Fruit fly (Drosophila melanogaster) whole organism, wandering third instar larva: ENCODE measurements around the gene CG1354.

Experiments
- CG32264 ChIP-seq: fragments of 200-800 bp; sonication (Bioruptor generic); optimal IDR thresholded peaks from 2 replicates; lab custom pipeline; 2016; ENCODE audit warnings: missing biosample characterization, missing genetic modification characterization
- CrebA ChIP-seq: fragments of 200-800 bp; sonication (Bioruptor generic); optimal IDR thresholded peaks from 2 replicates; lab custom pipeline; 2016; ENCODE audit warnings: missing biosample characterization, mild to moderate bottlenecking, missing genetic modification characterization, borderline replicate concordance
- Dfd ChIP-seq: fragments of >200 bp; optimal IDR thresholded peaks from 2 replicates; lab custom pipeline; 2017; ENCODE audit warnings: missing biosample characterization, missing genetic modification characterization
- Dif ChIP-seq: fragments of 200-275, 200-300 bp; sonication (Bioruptor generic); optimal IDR thresholded peaks from 2 replicates; lab custom pipeline; 2018; ENCODE audit warnings: missing biosample characterization, missing genetic modification characterization; ENCODE audit not compliant: partially characterized antibody
- HLH106 ChIP-seq: fragments of 200-800 bp; optimal IDR thresholded peaks from 3 replicates; lab custom pipeline; 2019; ENCODE audit warnings: missing biosample characterization, mild to moderate bottlenecking, missing genetic modification characterization, moderate library complexity
- Hnf4 ChIP-seq: fragments of 200-800 bp; sonication (Bioruptor generic); optimal IDR thresholded peaks from 2 replicates; lab custom pipeline; 2016; ENCODE audit warnings: missing biosample characterization, mild to moderate bottlenecking, missing genetic modification characterization
- Hr83 ChIP-seq: fragments of 200-300 bp; sonication (Bioruptor generic); optimal IDR thresholded peaks from 2 replicates; lab custom pipeline; 2016; ENCODE audit warnings: missing biosample characterization, mild to moderate bottlenecking, missing genetic modification characterization, moderate library complexity; ENCODE audit not compliant: poor library complexity, severe bottlenecking
- Jra ChIP-seq: sonication (Bioruptor generic); optimal IDR thresholded peaks from 2 replicates; lab custom pipeline; 2016; ENCODE audit warnings: missing biosample characterization, missing genetic modification characterization
- Mio ChIP-seq: sonication (Bioruptor generic); optimal IDR thresholded peaks from 2 replicates; lab custom pipeline; 2016; ENCODE audit warnings: missing biosample characterization, missing genetic modification characterization
- Myc ChIP-seq: fragments of >200 bp; optimal IDR thresholded peaks from 2 replicates; lab custom pipeline; 2017
- N ChIP-seq: fragments of >200 bp; optimal IDR thresholded peaks from 2 replicates; lab custom pipeline; 2018; ENCODE audit warnings: missing biosample characterization, missing external identifiers, missing genetic modification characterization
- OdsH ChIP-seq: fragments of 200-800 bp; sonication (Bioruptor generic); optimal IDR thresholded peaks from 2 replicates; lab custom pipeline; 2016; ENCODE audit warnings: missing biosample characterization, mild to moderate bottlenecking, missing genetic modification characterization
- Rel ChIP-seq, 2 experiments: fragments of 200-800 bp; sonication (Bioruptor generic) in 1 of 2; optimal IDR thresholded peaks; 2 replicates in 1 of 2; 3 replicates in 1 of 2; lab custom pipeline; 2016 to 2019; ENCODE audit warnings: mild to moderate bottlenecking in 2 of 2, missing biosample characterization in 2 of 2, missing genetic modification characterization in 2 of 2, moderate library complexity in 1 of 2
- Sp1 ChIP-seq: fragments of 200-800 bp; sonication (Bioruptor generic); optimal IDR thresholded peaks from 3 replicates; lab custom pipeline; 2019; ENCODE audit warnings: missing biosample characterization, mild to moderate bottlenecking, missing genetic modification characterization, moderate library complexity
- Vsx2 ChIP-seq: fragments of 200-300, 225-300 bp; sonication (Bioruptor generic); optimal IDR thresholded peaks from 2 replicates; lab custom pipeline; 2018; ENCODE audit warnings: missing biosample characterization, missing genetic modification characterization; ENCODE audit not compliant: partially characterized antibody
- br ChIP-seq: fragments of 200-800 bp; sonication (Bioruptor generic); optimal IDR thresholded peaks from 2 replicates; lab custom pipeline; 2016; ENCODE audit warnings: missing biosample characterization, missing genetic modification characterization
- brk ChIP-seq: fragments of 200-800 bp; sonication (Bioruptor generic); optimal IDR thresholded peaks from 2 replicates; lab custom pipeline; 2016; ENCODE audit warnings: missing biosample characterization, mild to moderate bottlenecking, missing genetic modification characterization
- dl ChIP-seq, 2 experiments: fragments of 175-275, 200-275 bp in 1 of 2; fragments of 200-275 bp in 1 of 2; sonication (Bioruptor generic); optimal IDR thresholded peaks; lab custom pipeline; 2018; ENCODE audit warnings: mild to moderate bottlenecking in 2 of 2, missing biosample characterization in 2 of 2, missing genetic modification characterization in 2 of 2, moderate library complexity in 2 of 2; ENCODE audit not compliant: partially characterized antibody in 2 of 2, insufficient read depth in 1 of 2
- dmrt93B ChIP-seq: fragments of 200-800 bp; sonication (Bioruptor generic); optimal IDR thresholded peaks from 2 replicates; lab custom pipeline; 2018; ENCODE audit warnings: missing biosample characterization, mild to moderate bottlenecking, missing genetic modification characterization
- dsf ChIP-seq: sonication (Bioruptor generic); optimal IDR thresholded peaks from 2 replicates; lab custom pipeline; 2016; ENCODE audit warnings: missing biosample characterization, missing genetic modification characterization, borderline replicate concordance
- ey ChIP-seq: fragments of 200-800 bp; sonication (Bioruptor generic); optimal IDR thresholded peaks from 2 replicates; lab custom pipeline; 2016; ENCODE audit warnings: missing biosample characterization, missing genetic modification characterization
- foxo ChIP-seq, 2 experiments: fragments of 200-800 bp; sonication (Bioruptor generic); optimal IDR thresholded peaks; 2 replicates in 1 of 2; 3 replicates in 1 of 2; lab custom pipeline; 2016 to 2017; ENCODE audit warnings: missing biosample characterization in 2 of 2, missing genetic modification characterization in 2 of 2
- fru ChIP-seq: fragments of 200-800 bp; sonication (Bioruptor generic); optimal IDR thresholded peaks from 3 replicates; lab custom pipeline; 2016; ENCODE audit warnings: missing biosample characterization, mild to moderate bottlenecking, missing genetic modification characterization
- h ChIP-seq: fragments of 200-800 bp; sonication (Bioruptor generic); optimal IDR thresholded peaks from 3 replicates; lab custom pipeline; 2016; ENCODE audit warnings: missing biosample characterization, mild to moderate bottlenecking, missing genetic modification characterization
- jim ChIP-seq: fragments of 175-275, 200-325 bp; sonication (Bioruptor generic); optimal IDR thresholded peaks from 2 replicates; lab custom pipeline; 2016; ENCODE audit warnings: missing biosample characterization, mild to moderate bottlenecking, missing genetic modification characterization
- lola ChIP-seq: fragments of >200 bp; optimal IDR thresholded peaks from 2 replicates; lab custom pipeline; 2017; ENCODE audit warnings: missing biosample characterization, missing genetic modification characterization
- pan ChIP-seq: fragments of >200 bp; optimal IDR thresholded peaks from 2 replicates; lab custom pipeline; 2017
- psq ChIP-seq: fragments of 200-800 bp; sonication (Bioruptor generic); optimal IDR thresholded peaks from 3 replicates; lab custom pipeline; 2017; ENCODE audit warnings: missing biosample characterization, mild to moderate bottlenecking, missing genetic modification characterization, moderate library complexity
- rgr ChIP-seq: fragments of 200-800 bp; sonication (Bioruptor generic); optimal IDR thresholded peaks from 3 replicates; lab custom pipeline; 2016; ENCODE audit warnings: missing biosample characterization, mild to moderate bottlenecking, missing genetic modification characterization
- sage ChIP-seq: fragments of 200-800 bp; sonication (Bioruptor generic); optimal IDR thresholded peaks from 2 replicates; lab custom pipeline; 2016; ENCODE audit warnings: missing biosample characterization, mild to moderate bottlenecking, missing genetic modification characterization
- sv ChIP-seq: fragments of 200-800 bp; sonication (Bioruptor generic); optimal IDR thresholded peaks from 3 replicates; lab custom pipeline; 2016; ENCODE audit warnings: missing biosample characterization, missing genetic modification characterization
- usp ChIP-seq: fragments of >200 bp; optimal IDR thresholded peaks from 2 replicates; lab custom pipeline; 2017; ENCODE audit warnings: missing biosample characterization, missing genetic modification characterization
- woc ChIP-seq: sonication (Bioruptor generic); optimal IDR thresholded peaks from 2 replicates; lab custom pipeline; 2016; ENCODE audit warnings: missing biosample characterization, mild to moderate bottlenecking, missing genetic modification characterization

Gene CG1354

dm6 chrX:9733189-9733588 lies 45.4 kb upstream of the CG1354 start:
- TF ChIP-seq Dif (GFP tag; lab: Kevin White, UChicago) (no peak), dmrt93B (no peak), dl (GFP tag; optimal IDR thresholded peaks at IDR 0.05; lab: Kevin White, UChicago; ENCODE audit: insufficient read depth in 1 of 2, partially characterized antibody in 2 of 2) (no peak), HLH106 (tag; lab: Kevin White, UChicago) (no peak), sage (no peak), Vsx2 (GFP tag; lab: Kevin White, UChicago) (no peak), h (GFP tag; lab: Kevin White, UChicago) (no peak), brk (GFP tag; lab: Kevin White, UChicago) (no peak), Rel (GFP tag; optimal IDR thresholded peaks at IDR 0.05; lab: Kevin White, UChicago) (no peak), Rel (tag; optimal IDR thresholded peaks at IDR 0.05; lab: Kevin White, UChicago) (no peak), Sp1 (GFP tag; lab: Kevin White, UChicago) (no peak), sv (GFP tag; lab: Kevin White, UChicago) (no peak), dsf (GFP tag; lab: Kevin White, UChicago) (no peak), lola (GFP tag; lab: Kevin White, UChicago) (no peak), Myc (no peak), Hnf4 (no peak), usp (GFP tag; lab: Kevin White, UChicago) (no peak), CG32264 (GFP tag; lab: Kevin White, UChicago) (no peak), OdsH (GFP tag; lab: Kevin White, UChicago) (no peak), Dfd (no peak), jim (GFP tag; lab: Kevin White, UChicago) (no peak)

DNA sequence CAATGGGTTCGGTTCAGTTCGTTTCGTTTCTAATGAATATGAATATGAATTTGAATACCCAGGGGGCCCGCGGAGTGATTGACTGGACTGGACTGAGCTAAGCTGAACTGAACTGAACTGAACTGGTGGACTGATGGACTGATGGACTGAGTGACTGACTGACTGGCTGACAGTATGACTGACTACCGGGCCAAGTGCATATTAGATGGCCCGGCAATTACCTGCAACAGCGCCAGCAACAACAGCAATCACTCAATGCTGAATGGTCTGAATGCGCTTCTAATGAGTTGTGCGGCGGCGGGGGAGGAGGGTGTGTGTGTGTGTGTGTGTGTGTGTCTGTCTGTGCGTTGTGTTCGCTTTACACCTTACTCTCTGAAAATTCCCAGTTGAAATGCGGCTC lies 43.7 kb upstream of the CG1354 start:
- no peak for TF ChIP-seq pan
- peak; percentile 45 for TF ChIP-seq Dfd

dm6 chrX:9738551-9738950 lies 40.0 kb upstream of the CG1354 start:
- no peak for TF ChIP-seq h (GFP tag; lab: Kevin White, UChicago)
- peak; percentile 10 for TF ChIP-seq woc (GFP tag; lab: Kevin White, UChicago)
- TF ChIP-seq Hr83 = no peak
- peak; percentile 3 for TF ChIP-seq br (GFP tag; lab: Kevin White, UChicago)
- no peak for TF ChIP-seq sage
- TF ChIP-seq psq = peak; percentile 10
- TF ChIP-seq N (GFP tag; lab: Kevin White, UChicago) = no peak
- peak; percentile 6 for TF ChIP-seq ey (GFP tag; lab: Kevin White, UChicago)
- TF ChIP-seq Rel (GFP tag; optimal IDR thresholded peaks at IDR 0.05; lab: Kevin White, UChicago) = no peak
- TF ChIP-seq Rel (tag; optimal IDR thresholded peaks at IDR 0.05; lab: Kevin White, UChicago) = no peak
- TF ChIP-seq foxo (GFP tag; optimal IDR thresholded peaks at IDR 0.05; lab: Kevin White, UChicago) = peak in 1 of 2 experiments; percentile 31
- TF ChIP-seq dmrt93B = peak; percentile 7
- TF ChIP-seq rgr = no peak
- TF ChIP-seq Sp1 (GFP tag; lab: Kevin White, UChicago) = peak; percentile 56
- TF ChIP-seq HLH106 (tag; lab: Kevin White, UChicago) = peak; percentile 27
- no peak for TF ChIP-seq usp (GFP tag; lab: Kevin White, UChicago)
- TF ChIP-seq fru = peak; percentile 45

- TF ChIP-seq psq = no peak
- no peak for TF ChIP-seq Dif (GFP tag; lab: Kevin White, UChicago)
- no peak for TF ChIP-seq Jra (GFP tag; lab: Kevin White, UChicago)
- TF ChIP-seq lola (GFP tag; lab: Kevin White, UChicago) = no peak
- TF ChIP-seq ey (GFP tag; lab: Kevin White, UChicago) = no peak
- no peak for TF ChIP-seq h (GFP tag; lab: Kevin White, UChicago)
- TF ChIP-seq dsf (GFP tag; lab: Kevin White, UChicago) = no peak
- TF ChIP-seq fru = no peak
- no peak for TF ChIP-seq Dfd
- no peak for TF ChIP-seq CG32264 (GFP tag; lab: Kevin White, UChicago)
- no peak for TF ChIP-seq CrebA
- TF ChIP-seq Hnf4 = no peak
- TF ChIP-seq Hr83 = no peak
- TF ChIP-seq Mio (GFP tag; lab: Kevin White, UChicago) = no peak
- no peak for TF ChIP-seq br (GFP tag; lab: Kevin White, UChicago)
- TF ChIP-seq jim (GFP tag; lab: Kevin White, UChicago) = no peak
- no peak for TF ChIP-seq Myc
- no peak for TF ChIP-seq foxo (GFP tag; optimal IDR thresholded peaks at IDR 0.05; lab: Kevin White, UChicago)
- no peak for TF ChIP-seq dmrt93B
These were observed 38.3 kb upstream of the CG1354 start for dm6 chrX:9740269-9740668.
